Worm (Caenorhabditis elegans) whole organism, early embryonic: ENCODE measurements around the gene hda-5.

ENCODE experiments used
- B0310.2 ChIP-seq: sonication (generic microtip); optimal IDR thresholded peaks from 2 replicates; lab custom pipeline; 2016; ENCODE audit warnings: mild to moderate bottlenecking, missing genetic modification characterization, missing compliant biosample characterization
- F13C5.2 ChIP-seq: sonication (generic microtip); optimal IDR thresholded peaks from 2 replicates; lab custom pipeline; 2017; ENCODE audit warnings: mild to moderate bottlenecking, missing genetic modification characterization, inconsistent platforms, missing compliant biosample characterization
- aly-1 ChIP-seq: sonication (generic microtip); optimal IDR thresholded peaks from 2 replicates; lab custom pipeline; 2016; ENCODE audit warnings: missing genetic modification characterization, missing compliant biosample characterization
- ama-1 ChIP-seq: fragments of 150-350 bp; optimal IDR thresholded peaks from 2 replicates; lab custom pipeline; 2014
- ceh-13 ChIP-seq: fragments of 200-800 bp; sonication (Bioruptor generic); optimal IDR thresholded peaks from 2 replicates; lab custom pipeline; 2018; ENCODE audit warnings: mild to moderate bottlenecking, missing genetic modification characterization, missing compliant biosample characterization
- ceh-36 ChIP-seq: sonication (generic microtip); optimal IDR thresholded peaks from 2 replicates; lab custom pipeline; 2016; ENCODE audit warnings: missing genetic modification characterization, inconsistent platforms, missing compliant biosample characterization
- ets-7 ChIP-seq: sonication (generic microtip); optimal IDR thresholded peaks from 2 replicates; lab custom pipeline; 2016; ENCODE audit warnings: missing genotype, missing genetic modification characterization, missing compliant biosample characterization
- flt-1 ChIP-seq: fragments of 200-800 bp; sonication (Bioruptor generic); IDR thresholded peaks from 2 replicates; pipeline ENCODE4 v1.3.6; 2022; ENCODE audit warnings: missing genetic modification characterization, missing compliant biosample characterization
- hmbx-1 ChIP-seq: sonication (generic microtip); optimal IDR thresholded peaks from 2 replicates; lab custom pipeline; 2016; ENCODE audit warnings: mild to moderate bottlenecking, missing genetic modification characterization, missing compliant biosample characterization
- hmg-4 ChIP-seq: fragments of 200-800 bp; sonication (Bioruptor generic); optimal IDR thresholded peaks from 2 replicates; lab custom pipeline; 2018; ENCODE audit warnings: mild to moderate bottlenecking, missing genetic modification characterization, missing compliant biosample characterization
- hnd-1 ChIP-seq: sonication (generic microtip); optimal IDR thresholded peaks from 2 replicates; lab custom pipeline; 2016; ENCODE audit warnings: missing genetic modification characterization, missing compliant biosample characterization
- pes-1 ChIP-seq: fragments of 200-800 bp; sonication (Bioruptor generic); IDR thresholded peaks from 2 replicates; pipeline ENCODE4 v1.3.6; 2022; ENCODE audit warnings: missing genetic modification reagents, missing genetic modification characterization, missing compliant biosample characterization
- scrt-1 ChIP-seq: fragments of 200-800 bp; sonication (Bioruptor generic); IDR thresholded peaks from 2 replicates; pipeline ENCODE4 v1.3.6; 2022; ENCODE audit warnings: missing genetic modification characterization, missing compliant biosample characterization
- sea-1 ChIP-seq: fragments of 200-800 bp; sonication (Bioruptor generic); conservative IDR thresholded peaks from 2 replicates; pipeline ENCODE4 v1.3.6; 2022; ENCODE audit warnings: missing genetic modification characterization, missing compliant biosample characterization
- tbx-11 ChIP-seq: fragments of 200-800 bp; sonication (Bioruptor generic); IDR thresholded peaks from 2 replicates; pipeline ENCODE4 v1.3.6; 2022; ENCODE audit warnings: missing genetic modification characterization, missing compliant biosample characterization
- tbx-37 ChIP-seq: fragments of 200-800 bp; sonication (Bioruptor generic); conservative IDR thresholded peaks from 2 replicates; pipeline ENCODE4 v1.3.6; 2022; ENCODE audit warnings: missing genetic modification reagents, missing genetic modification characterization, missing compliant biosample characterization
- tra-4 ChIP-seq: sonication (generic microtip); optimal IDR thresholded peaks from 2 replicates; lab custom pipeline; 2017; ENCODE audit warnings: missing genetic modification characterization, missing compliant biosample characterization

The hda-5 gene

ce11 chrII:11810436-11810835 is 11.6 kb downstream of the hda-5 start, which contains the start of gene F43G6.7:
Gene F43G6.7 (plus strand): TSS chrII:11810790.
- TF ChIP-seq B0310.2 (tag; lab: Kevin White, UChicago) (no peak), pes-1 (GFP tag; lab: Robert Waterston, UW) (no peak), scrt-1 (GFP tag; lab: Robert Waterston, UW) (no peak), sea-1 (GFP tag; lab: Robert Waterston, UW) (no peak), tra-4 (tag; lab: Kevin White, UChicago) (no peak), flt-1 (GFP tag; lab: Robert Waterston, UW) (no peak), ceh-36 (no peak), ets-7 (tag; lab: Kevin White, UChicago) (no peak), tbx-11 (GFP tag; lab: Robert Waterston, UW) (no peak), hmbx-1 (tag; lab: Kevin White, UChicago) (no peak), F13C5.2 (tag; lab: Kevin White, UChicago) (no peak), tbx-37 (GFP tag; lab: Robert Waterston, UW) (no peak), aly-1 (tag; lab: Kevin White, UChicago) (no peak), ama-1 (lab: Kevin White, UChicago) (no peak), ceh-13 (GFP tag; lab: Kevin White, UChicago) (no peak), hnd-1 (tag; lab: Kevin White, UChicago) (no peak), hmg-4 (GFP tag; lab: Kevin White, UChicago) (no peak)

DNA sequence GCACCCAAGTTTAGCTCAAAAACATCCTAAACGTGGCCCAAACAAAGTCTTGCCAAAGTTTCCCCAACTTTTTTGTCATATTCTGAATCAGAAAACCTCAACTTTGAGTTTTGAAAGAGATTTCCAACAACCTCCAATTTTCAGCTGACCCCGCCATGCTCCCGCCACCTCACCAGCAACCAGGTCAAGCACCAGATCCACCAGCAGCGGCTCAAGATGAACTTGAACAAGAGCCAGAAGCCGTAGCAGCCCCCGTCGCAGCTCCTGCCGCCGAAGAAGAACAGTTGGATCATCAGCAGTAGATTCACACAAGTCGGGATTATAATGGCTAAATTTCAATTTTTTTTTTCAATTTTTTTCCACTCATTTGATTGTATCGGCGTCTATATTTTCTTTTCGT is 12.4 kb downstream of the hda-5 start:
- no peak for TF ChIP-seq tbx-11 (GFP tag; lab: Robert Waterston, UW)
- no peak for TF ChIP-seq ets-7 (tag; lab: Kevin White, UChicago)
- no peak for TF ChIP-seq pes-1 (GFP tag; lab: Robert Waterston, UW)
- no peak for TF ChIP-seq hnd-1 (tag; lab: Kevin White, UChicago)
- TF ChIP-seq ama-1 (lab: Kevin White, UChicago) = no peak
- no peak for TF ChIP-seq aly-1 (tag; lab: Kevin White, UChicago)
- TF ChIP-seq tra-4 (tag; lab: Kevin White, UChicago) = no peak
- no peak for TF ChIP-seq F13C5.2 (tag; lab: Kevin White, UChicago)
- TF ChIP-seq hmbx-1 (tag; lab: Kevin White, UChicago) = no peak
- no peak for TF ChIP-seq ceh-13 (GFP tag; lab: Kevin White, UChicago)
- TF ChIP-seq B0310.2 (tag; lab: Kevin White, UChicago) = no peak
- no peak for TF ChIP-seq flt-1 (GFP tag; lab: Robert Waterston, UW)
- no peak for TF ChIP-seq hmg-4 (GFP tag; lab: Kevin White, UChicago)
- TF ChIP-seq sea-1 (GFP tag; lab: Robert Waterston, UW) = no peak
- no peak for TF ChIP-seq ceh-36
- no peak for TF ChIP-seq tbx-37 (GFP tag; lab: Robert Waterston, UW)

ce11 chrII:11813895-11814369 is 15.1 kb downstream of the hda-5 start, which contains the start of gene F43G6.8:
Gene F43G6.8 (minus strand): TSS chrII:11814092.
- TF ChIP-seq tbx-11 (GFP tag; lab: Robert Waterston, UW) (no peak), ama-1 (lab: Kevin White, UChicago) (no peak), ets-7 (tag; lab: Kevin White, UChicago) (no peak), hmbx-1 (tag; lab: Kevin White, UChicago) (no peak), hmg-4 (GFP tag; lab: Kevin White, UChicago) (peak; percentile 37), B0310.2 (tag; lab: Kevin White, UChicago) (no peak), scrt-1 (GFP tag; lab: Robert Waterston, UW) (no peak), tra-4 (tag; lab: Kevin White, UChicago) (no peak), ceh-13 (GFP tag; lab: Kevin White, UChicago) (no peak)

DNA sequence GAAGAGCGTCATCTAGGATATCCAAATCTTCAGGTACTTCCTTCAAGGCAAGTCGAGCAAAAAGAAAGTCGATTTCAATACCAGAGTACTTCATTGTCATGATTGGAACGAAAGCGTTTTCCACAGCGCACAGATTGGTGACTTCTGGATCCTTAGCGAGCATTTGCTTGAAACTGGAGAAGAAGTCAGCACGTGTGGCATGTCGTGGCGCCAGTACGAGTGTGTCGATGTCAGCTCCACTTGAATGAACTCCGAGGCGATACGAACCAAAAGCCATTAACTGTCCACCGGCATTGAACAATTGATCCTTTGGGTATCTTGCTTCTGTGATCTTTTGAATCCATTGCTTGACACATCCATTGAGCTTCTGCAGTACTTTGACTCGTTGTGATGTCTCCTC is 17.2 kb downstream of the hda-5 start:
- TF ChIP-seq hmg-4 (GFP tag; lab: Kevin White, UChicago) = no peak

ce11 chrII:11816475-11816874 is 17.6 kb downstream of the hda-5 start, which contains the start of gene pap-3:
Gene pap-3 (minus strand): TSS chrII:11816575.
- no peak for TF ChIP-seq pes-1 (GFP tag; lab: Robert Waterston, UW)
- no peak for TF ChIP-seq ama-1 (lab: Kevin White, UChicago)
- no peak for TF ChIP-seq tbx-11 (GFP tag; lab: Robert Waterston, UW)
- no peak for TF ChIP-seq ceh-13 (GFP tag; lab: Kevin White, UChicago)
- TF ChIP-seq hnd-1 (tag; lab: Kevin White, UChicago) = no peak
- TF ChIP-seq ceh-36 = no peak
- TF ChIP-seq hmg-4 (GFP tag; lab: Kevin White, UChicago) = no peak
- TF ChIP-seq tra-4 (tag; lab: Kevin White, UChicago) = no peak
- no peak for TF ChIP-seq flt-1 (GFP tag; lab: Robert Waterston, UW)
- TF ChIP-seq hmbx-1 (tag; lab: Kevin White, UChicago) = no peak
- no peak for TF ChIP-seq B0310.2 (tag; lab: Kevin White, UChicago)
- no peak for TF ChIP-seq tbx-37 (GFP tag; lab: Robert Waterston, UW)

DNA sequence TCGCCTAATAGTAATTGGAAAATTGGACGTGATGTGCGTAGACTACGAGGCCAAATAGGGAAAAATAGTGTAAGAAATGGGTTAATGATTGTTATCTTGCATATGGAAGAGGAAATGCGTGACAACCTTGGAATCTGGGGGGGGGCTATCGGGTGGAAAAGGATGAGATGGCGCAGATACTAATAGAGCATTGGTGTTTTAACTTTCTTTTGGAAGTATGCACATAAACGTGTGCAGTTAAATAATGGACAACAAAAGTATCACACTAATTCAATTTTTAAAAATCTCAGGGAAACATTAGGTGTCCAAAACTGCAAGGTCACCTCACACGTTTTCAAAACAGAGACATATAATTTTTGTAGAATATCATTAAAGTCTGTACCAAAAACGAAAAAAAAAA is 21.0 kb downstream of the hda-5 start, which contains the start of gene Y6D1A.2:
Gene Y6D1A.2, minus strand, starts transcription at position 101 of the 400 bp plus-strand sequence.
- no peak for TF ChIP-seq flt-1 (GFP tag; lab: Robert Waterston, UW)
- TF ChIP-seq B0310.2 (tag; lab: Kevin White, UChicago) = no peak
- TF ChIP-seq aly-1 (tag; lab: Kevin White, UChicago) = no peak
- no peak for TF ChIP-seq sea-1 (GFP tag; lab: Robert Waterston, UW)
- TF ChIP-seq ets-7 (tag; lab: Kevin White, UChicago) = no peak
- TF ChIP-seq ceh-36 = no peak
- TF ChIP-seq hmbx-1 (tag; lab: Kevin White, UChicago) = no peak
- no peak for TF ChIP-seq F13C5.2 (tag; lab: Kevin White, UChicago)
- TF ChIP-seq tbx-11 (GFP tag; lab: Robert Waterston, UW) = no peak
- no peak for TF ChIP-seq tbx-37 (GFP tag; lab: Robert Waterston, UW)
- TF ChIP-seq ama-1 (lab: Kevin White, UChicago) = no peak
- TF ChIP-seq ceh-13 (GFP tag; lab: Kevin White, UChicago) = no peak
